Fruit fly (Drosophila melanogaster) whole organism: ENCODE results near the gene ppk.

Experiments used
- CG8478 ChIP-seq: fragments of >200 bp; optimal IDR thresholded peaks from 2 replicates; lab custom pipeline; 2018; ENCODE audit warnings: inconsistent platforms
- Dll ChIP-seq: fragments of >200 bp; optimal IDR thresholded peaks from 2 replicates; lab custom pipeline; 2017
- EcR ChIP-seq, 2 experiments: fragments of >200 bp; optimal IDR thresholded peaks; 2 replicates each; lab custom pipeline; 2017; ENCODE audit warnings: missing biosample characterization in 2 of 2, missing genetic modification characterization in 2 of 2, missing genetic modification reagents in 2 of 2
- pan ChIP-seq: fragments of >200 bp; optimal IDR thresholded peaks from 2 replicates; lab custom pipeline; 2017
- psq ChIP-seq: fragments of >200 bp; optimal IDR thresholded peaks from 2 replicates; lab custom pipeline; 2017
- usp ChIP-seq: fragments of >200 bp; optimal IDR thresholded peaks from 2 replicates; lab custom pipeline; 2017; ENCODE audit warnings: missing biosample characterization, missing genetic modification characterization, mixed read lengths

DNA sequence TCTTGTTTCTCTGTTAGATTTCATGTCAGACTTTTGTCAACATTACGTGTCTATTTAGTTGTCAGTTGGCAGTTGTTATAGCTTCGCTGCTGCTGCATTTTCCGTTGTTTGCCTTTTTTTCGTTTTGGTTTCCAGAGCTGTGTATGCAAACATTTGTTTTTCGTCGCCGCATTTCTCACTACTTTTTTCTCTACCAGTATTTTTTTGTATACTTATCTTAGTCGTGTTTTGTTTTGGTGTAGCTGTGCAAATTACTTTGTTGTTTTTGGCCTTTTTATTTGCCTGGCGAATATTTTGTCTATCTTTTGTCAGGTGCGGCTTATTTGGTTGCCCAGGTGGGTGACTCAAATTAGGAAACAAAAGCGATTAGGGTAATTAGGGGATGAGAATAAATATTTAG is 17.6 kb upstream of the ppk start:
- TF ChIP-seq psq (lab: Kevin White, UChicago) (no peak), CG8478 (lab: Kevin White, UChicago) (no peak), pan (lab: Kevin White, UChicago) (no peak), EcR (GFP tag; optimal IDR thresholded peaks at IDR 0.05; lab: Kevin White, UChicago) (no peak), usp (GFP tag; lab: Kevin White, UChicago) (no peak), Dll (no peak)
